Fruit fly (Drosophila melanogaster) whole organism, adult: ENCODE results near the gene CG4461.

Experiments used
- CG12768 ChIP-seq: fragments of 200-800 bp; sonication (Bioruptor generic); optimal IDR thresholded peaks from 2 replicates; lab custom pipeline; 2017; ENCODE audit warnings: missing biosample characterization, missing genetic modification characterization, mild to moderate bottlenecking, moderate library complexity, missing genetic modification reagents
- CG14711 ChIP-seq: fragments of 200-800 bp; sonication (Bioruptor generic); optimal IDR thresholded peaks from 2 replicates; lab custom pipeline; 2018; ENCODE audit warnings: missing biosample characterization, mild to moderate bottlenecking, missing genetic modification characterization, moderate library complexity
- CG7101 ChIP-seq: fragments of 200-800 bp; sonication (Bioruptor generic); optimal IDR thresholded peaks from 2 replicates; lab custom pipeline; 2018; ENCODE audit warnings: missing biosample characterization, mild to moderate bottlenecking, missing genetic modification characterization, moderate library complexity
- Clk ChIP-seq: fragments of 200-800 bp; sonication (Bioruptor generic); optimal IDR thresholded peaks from 2 replicates; lab custom pipeline; 2017; ENCODE audit warnings: missing biosample characterization, missing genetic modification characterization
- Hr96 ChIP-seq: fragments of 200-800 bp; sonication (Bioruptor generic); optimal IDR thresholded peaks from 2 replicates; lab custom pipeline; 2016; ENCODE audit warnings: missing biosample characterization, missing genetic modification characterization
- Mnt ChIP-seq: fragments of 200-800 bp; sonication (Bioruptor generic); optimal IDR thresholded peaks from 2 replicates; lab custom pipeline; 2016; ENCODE audit warnings: missing biosample characterization, mild to moderate bottlenecking, missing genetic modification characterization
- ovo ChIP-seq: fragments of 200-800 bp; sonication (Bioruptor generic); optimal IDR thresholded peaks from 2 replicates; lab custom pipeline; 2016; ENCODE audit warnings: missing biosample characterization, missing genetic modification characterization
- tj ChIP-seq: fragments of 200-800 bp; sonication (Bioruptor generic); optimal IDR thresholded peaks from 3 replicates; lab custom pipeline; 2017; ENCODE audit warnings: missing biosample characterization, mild to moderate bottlenecking, missing genetic modification characterization, moderate library complexity
- toe ChIP-seq: fragments of 200-800 bp; sonication (Bioruptor generic); optimal IDR thresholded peaks from 2 replicates; lab custom pipeline; 2016; ENCODE audit warnings: missing biosample characterization, missing genetic modification characterization

DNA sequence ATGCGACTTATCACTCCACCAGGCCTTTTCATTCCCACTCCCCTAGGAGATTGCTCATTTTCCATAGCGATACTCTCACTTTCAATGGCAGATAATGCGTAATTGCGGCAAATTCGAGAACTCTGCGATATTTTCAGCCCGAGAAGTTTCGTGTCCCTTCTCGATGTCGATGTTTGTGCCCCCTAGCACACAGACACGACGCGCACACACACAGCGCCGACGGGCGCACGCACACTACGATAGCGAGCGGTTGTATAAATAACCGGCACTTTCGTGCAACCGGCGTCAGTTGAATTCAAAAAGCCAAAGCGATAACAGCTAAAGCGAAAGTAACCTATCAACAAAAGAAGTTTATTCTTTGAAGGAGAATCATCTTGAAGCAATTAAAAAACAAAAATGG is 6.4 kb downstream of the CG4461 start, which contains the start of gene Hsp23:
- TF ChIP-seq ovo, result no peak
- TF ChIP-seq CG14711 (tag; lab: Kevin White, UChicago), result no peak
- no peak for TF ChIP-seq CG12768 (GFP tag; lab: Kevin White, UChicago)
- no peak for TF ChIP-seq Clk
- TF ChIP-seq Hr96 (GFP tag; lab: Kevin White, UChicago), result no peak
- TF ChIP-seq tj, result no peak
- no peak for TF ChIP-seq CG7101 (tag; lab: Kevin White, UChicago)
- no peak for TF ChIP-seq toe (GFP tag; lab: Kevin White, UChicago)
- no peak for TF ChIP-seq Mnt
